Worm (Caenorhabditis elegans) whole organism, midembryonic: ENCODE data around the gene frpr-15.

ENCODE experiments used
- T22C8.4 ChIP-seq: fragments of 200-800 bp; sonication (Bioruptor generic); IDR thresholded peaks from 2 replicates; pipeline ENCODE4 v1.3.6; 2022; ENCODE audit warnings: missing genetic modification characterization, missing compliant biosample characterization
- cog-1 ChIP-seq: sonication (generic microtip); optimal IDR thresholded peaks from 2 replicates; lab custom pipeline; 2016; ENCODE audit warnings: missing genetic modification characterization, missing compliant biosample characterization
- flt-1 ChIP-seq: fragments of 200-800 bp; sonication (Bioruptor generic); IDR thresholded peaks from 2 replicates; pipeline ENCODE4 v1.3.6; 2022; ENCODE audit warnings: missing genetic modification characterization, missing compliant biosample characterization
- klf-2 ChIP-seq: fragments of 200-800 bp; sonication (Bioruptor generic); conservative IDR thresholded peaks from 2 replicates; pipeline ENCODE4 v1.3.6; 2022; ENCODE audit warnings: missing genetic modification reagents, missing genetic modification characterization, missing compliant biosample characterization
- med-1 ChIP-seq: sonication (generic microtip); optimal IDR thresholded peaks from 2 replicates; lab custom pipeline; 2017; ENCODE audit warnings: missing genetic modification characterization, mild to moderate bottlenecking, missing compliant biosample characterization, antibody characterized with exemption, missing genetic modification reagents; ENCODE audit not compliant: insufficient read depth
- ref-1 ChIP-seq: fragments of 200-800 bp; sonication (Bioruptor generic); conservative IDR thresholded peaks from 2 replicates; pipeline ENCODE4 v1.3.6; 2022; ENCODE audit warnings: missing genetic modification reagents, missing genetic modification characterization, missing compliant biosample characterization
- tab-1 ChIP-seq: fragments of 200-800 bp; sonication (Bioruptor generic); IDR thresholded peaks from 2 replicates; pipeline ENCODE4 v1.3.6; 2022; ENCODE audit warnings: missing genetic modification characterization, missing compliant biosample characterization
- ztf-23 ChIP-seq: fragments of 200-800 bp; sonication (Bioruptor generic); IDR thresholded peaks from 2 replicates; pipeline ENCODE4 v1.3.6; 2022; ENCODE audit warnings: missing genetic modification reagents, missing genetic modification characterization, missing compliant biosample characterization
- ztf-29 ChIP-seq: fragments of 200-800 bp; sonication (Bioruptor generic); IDR thresholded peaks from 2 replicates; pipeline ENCODE4 v1.3.6; 2022; ENCODE audit warnings: missing genetic modification reagents, missing genetic modification characterization, missing compliant biosample characterization

DNA sequence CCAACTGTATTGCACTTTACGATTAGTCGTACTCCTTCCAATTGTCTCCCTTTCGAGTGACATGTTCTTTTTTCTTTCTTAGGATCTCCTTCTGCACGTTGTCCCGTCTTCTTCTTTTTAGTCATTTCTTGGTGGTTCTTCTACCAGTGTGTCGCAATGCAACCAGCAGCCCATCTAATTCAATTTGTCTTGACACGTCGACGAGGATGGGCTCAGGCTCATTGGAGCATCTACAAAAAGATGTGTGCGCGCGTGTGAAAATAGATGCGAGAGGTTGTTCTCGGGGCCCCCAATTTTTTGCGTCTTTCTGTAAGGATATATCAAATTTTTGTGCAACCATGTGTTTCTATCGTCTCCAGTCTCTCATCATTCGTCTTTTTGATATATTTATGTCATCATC, 21.7 kb downstream of the frpr-15 start:
- TF ChIP-seq ztf-23 (GFP tag; lab: Robert Waterston, UW) (no peak), ref-1 (GFP tag; lab: Robert Waterston, UW) (no peak), klf-2 (GFP tag; lab: Robert Waterston, UW) (no peak), flt-1 (no peak), med-1 (no peak), T22C8.4 (GFP tag; lab: Robert Waterston, UW) (no peak), tab-1 (no peak), ztf-29 (GFP tag; lab: Robert Waterston, UW) (no peak), cog-1 (tag; lab: Kevin White, UChicago) (no peak)
